Fruit fly (Drosophila melanogaster): ENCODE measurements around the gene CG15740.

DNA sequence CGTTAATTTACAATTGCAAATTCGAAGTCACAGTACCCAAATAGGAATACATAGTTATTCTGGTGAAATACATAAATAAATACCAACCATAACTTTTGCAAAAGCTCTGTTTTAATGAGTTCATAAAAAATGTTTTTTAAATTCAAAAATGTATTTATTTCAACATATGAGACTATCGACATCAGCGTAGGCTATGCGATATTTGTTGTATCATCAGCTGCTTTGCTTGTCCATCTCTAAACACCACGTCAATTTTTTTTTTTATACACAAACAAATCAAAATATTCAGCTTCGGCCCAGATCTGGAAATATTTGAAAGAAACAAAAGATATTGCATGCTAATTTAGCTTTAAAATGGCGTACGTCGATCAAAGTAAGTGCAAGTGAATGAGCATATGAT lies 42.2 kb upstream of the CG15740 start, which contains the start of gene CG1840:
- TF ChIP-seq CG8478 (optimal IDR thresholded peaks at IDR 0.05): no peak
- no peak for TF ChIP-seq CTCF (optimal IDR thresholded peaks at IDR 0.05)

Measured in S2 (cell line).